Worm (Caenorhabditis elegans) whole organism, dauer: ENCODE data around the gene ZK666.1.

Experiments used
- unc-62 ChIP-seq: sonication (generic microtip); optimal IDR thresholded peaks from 2 replicates; lab custom pipeline; 2017; ENCODE audit warnings: missing biosample characterization, missing genetic modification reagents, missing genetic modification characterization

ZK666.1 gene

ce11 chrII:10490329-10490728 lies 19.2 kb upstream of the ZK666.1 start, which contains the start of gene clec-61:
Gene clec-61 (minus strand): TSS chrII:10490537.
- no peak for TF ChIP-seq unc-62 (GFP tag; lab: Kevin White, UChicago)

ce11 chrII:10486738-10487137 lies 15.6 kb upstream of the ZK666.1 start, which contains the start of gene ZK666.15:
Gene ZK666.15 (plus strand): TSS chrII:10487038.
- no peak for TF ChIP-seq unc-62 (GFP tag; lab: Kevin White, UChicago)

- no peak for TF ChIP-seq unc-62 (GFP tag; lab: Kevin White, UChicago)
Measured at ce11 chrII:10485640-10486039, 14.5 kb upstream of the ZK666.1 start.

- TF ChIP-seq unc-62 (GFP tag; lab: Kevin White, UChicago): no peak
Measured at ce11 chrII:10483860-10484259, 12.7 kb upstream of the ZK666.1 start.

- TF ChIP-seq unc-62 (GFP tag; lab: Kevin White, UChicago): no peak
Measured at ce11 chrII:10482899-10483298, 11.8 kb upstream of the ZK666.1 start.

- TF ChIP-seq unc-62 (GFP tag; lab: Kevin White, UChicago): no peak
Measured at ce11 chrII:10481824-10482556, 10.8 kb upstream of the ZK666.1 start, which contains the start of the genes clec-60 and ZK666.11. Gene clec-60 (minus strand): TSS chrII:10481874. Gene ZK666.11 (plus strand): TSS chrII:10482522.

ce11 chrII:10480043-10480442 lies 8.9 kb upstream of the ZK666.1 start:
- TF ChIP-seq unc-62 (GFP tag; lab: Kevin White, UChicago): no peak

- TF ChIP-seq unc-62 (GFP tag; lab: Kevin White, UChicago): no peak
Measured at ce11 chrII:10479348-10479747, 8.2 kb upstream of the ZK666.1 start, which contains the start of gene clec-59. Gene clec-59 (minus strand): TSS chrII:10479448.

ce11 chrII:10476959-10477358 lies 5.8 kb upstream of the ZK666.1 start, which contains the start of gene ZK666.4:
Gene ZK666.4 (plus strand): TSS chrII:10477259.
- TF ChIP-seq unc-62 (GFP tag; lab: Kevin White, UChicago): no peak

ce11 chrII:10476039-10476438 lies 4.9 kb upstream of the ZK666.1 start, which contains the start of gene clec-58:
Gene clec-58 (minus strand): TSS chrII:10476139.
- no peak for TF ChIP-seq unc-62 (GFP tag; lab: Kevin White, UChicago)

ce11 chrII:10471790-10472189 lies 643 bp upstream of the ZK666.1 start, which contains the start of gene ZK666.2:
Gene ZK666.2 (minus strand): TSS chrII:10471890.
- TF ChIP-seq unc-62 (GFP tag; lab: Kevin White, UChicago): no peak

- TF ChIP-seq unc-62 (GFP tag; lab: Kevin White, UChicago): no peak
Measured at ce11 chrII:10470159-10470558, 988 bp downstream of the ZK666.1 start, which contains the start of gene clec-143. Gene clec-143 (minus strand): TSS chrII:10470297.

ce11 chrII:10466552-10466951 lies 4.6 kb downstream of the ZK666.1 start, which contains the start of gene tnc-2:
Gene tnc-2 (plus strand): TSS chrII:10466852.
- TF ChIP-seq unc-62 (GFP tag; lab: Kevin White, UChicago): no peak

- TF ChIP-seq unc-62 (GFP tag; lab: Kevin White, UChicago): no peak
Measured at ce11 chrII:10464230-10464920, 6.8 kb downstream of the ZK666.1 start, which contains the start of the genes ZK673.6 and sdz-37. Gene ZK673.6 (minus strand): TSS chrII:10464330. Gene sdz-37 (plus strand): TSS chrII:10464870.

- TF ChIP-seq unc-62 (GFP tag; lab: Kevin White, UChicago): no peak
Measured at ce11 chrII:10461207-10461606, 9.9 kb downstream of the ZK666.1 start, which contains the start of gene ZK673.5. Gene ZK673.5 (plus strand): TSS chrII:10461507.

- TF ChIP-seq unc-62 (GFP tag; lab: Kevin White, UChicago): no peak
Measured at ce11 chrII:10456979-10457378, 14.2 kb downstream of the ZK666.1 start, which contains the start of gene ZK673.11. Gene ZK673.11 (plus strand): TSS chrII:10457279.
